Fruit fly (Drosophila melanogaster) whole organism, embryonic: ENCODE measurements around the gene Rbm13.

Source experiments
- Asciz ChIP-seq: fragments of 200-800 bp; sonication (Bioruptor generic); optimal IDR thresholded peaks from 2 replicates; lab custom pipeline; 2017; ENCODE audit warnings: missing biosample characterization, mild to moderate bottlenecking, missing genetic modification characterization, missing genetic modification reagents
- BtbVII ChIP-seq: fragments of 200-800 bp; sonication (Bioruptor generic); optimal IDR thresholded peaks from 3 replicates; lab custom pipeline; 2017; ENCODE audit warnings: missing biosample characterization, mild to moderate bottlenecking, missing genetic modification characterization
- CG10959 ChIP-seq: fragments of 200-800 bp; sonication (Bioruptor generic); IDR thresholded peaks from 2 replicates; pipeline ENCODE4 v1.3.6; 2022; ENCODE audit warnings: missing biosample characterization, missing genetic modification characterization
- CG11085 ChIP-seq: fragments of 200-800 bp; sonication (Bioruptor generic); IDR thresholded peaks from 2 replicates; pipeline ENCODE4 v1.3.6; 2022; ENCODE audit warnings: missing biosample characterization, missing genetic modification characterization
- CG11398 ChIP-seq: fragments of 200-800 bp; sonication (Bioruptor generic); optimal IDR thresholded peaks from 2 replicates; lab custom pipeline; 2016; ENCODE audit warnings: missing biosample characterization, missing genetic modification characterization
- CG12942 ChIP-seq: fragments of 200-800 bp; sonication (Bioruptor generic); optimal IDR thresholded peaks from 3 replicates; lab custom pipeline; 2016; ENCODE audit warnings: missing biosample characterization, missing genetic modification characterization
- CG13287 ChIP-seq: fragments of 200-800 bp; sonication (Bioruptor generic); IDR thresholded peaks from 2 replicates; pipeline ENCODE4 v1.3.6; 2022; ENCODE audit warnings: missing biosample characterization, missing genetic modification characterization; ENCODE audit not compliant: partially characterized antibody
- CG13894 ChIP-seq: fragments of 200-800 bp; sonication (Bioruptor generic); optimal IDR thresholded peaks from 3 replicates; lab custom pipeline; 2018; ENCODE audit warnings: missing biosample characterization, mild to moderate bottlenecking, missing genetic modification characterization, moderate library complexity
- CG17385 ChIP-seq: fragments of 200-800 bp; sonication (Bioruptor generic); optimal IDR thresholded peaks from 3 replicates; lab custom pipeline; 2018; ENCODE audit warnings: missing biosample characterization, mild to moderate bottlenecking, missing genetic modification characterization
- CG17912 ChIP-seq: fragments of 200-800 bp; sonication (Bioruptor generic); optimal IDR thresholded peaks from 2 replicates; lab custom pipeline; 2018; ENCODE audit warnings: missing biosample characterization, mild to moderate bottlenecking, missing genetic modification characterization
- CG18476 ChIP-seq: fragments of 200-800 bp; sonication (Bioruptor generic); optimal IDR thresholded peaks from 2 replicates; lab custom pipeline; 2016; ENCODE audit warnings: missing biosample characterization, mild to moderate bottlenecking, missing genetic modification characterization
- CG18619 ChIP-seq: fragments of 200-800 bp; sonication (Bioruptor generic); optimal IDR thresholded peaks from 3 replicates; lab custom pipeline; 2017; ENCODE audit warnings: missing biosample characterization, mild to moderate bottlenecking, missing genetic modification characterization
- CG2199 ChIP-seq: fragments of 200-800 bp; sonication (Bioruptor generic); IDR thresholded peaks from 3 replicates; pipeline ENCODE4 v1.3.6; 2022; ENCODE audit warnings: missing biosample characterization, missing genetic modification characterization
- CG3281 ChIP-seq: fragments of 200-800 bp; sonication (Bioruptor generic); optimal IDR thresholded peaks from 3 replicates; lab custom pipeline; 2017; ENCODE audit warnings: missing biosample characterization, mild to moderate bottlenecking, missing genetic modification characterization
- CG3407 ChIP-seq: fragments of 200-800 bp; sonication (Bioruptor generic); optimal IDR thresholded peaks from 2 replicates; lab custom pipeline; 2018; ENCODE audit warnings: missing biosample characterization, mild to moderate bottlenecking, missing genetic modification characterization
- CG3847 ChIP-seq: fragments of 200-800 bp; sonication (Bioruptor generic); IDR thresholded peaks from 2 replicates; pipeline ENCODE4 v1.3.6; 2022; ENCODE audit warnings: missing biosample characterization, missing genetic modification characterization
- CG4424 ChIP-seq: fragments of 200-800 bp; sonication (Bioruptor generic); optimal IDR thresholded peaks from 3 replicates; lab custom pipeline; 2016; ENCODE audit warnings: missing biosample characterization, missing genetic modification characterization
- CG4730 ChIP-seq: fragments of 200-800 bp; sonication (Bioruptor generic); IDR thresholded peaks from 2 replicates; pipeline ENCODE4 v1.3.6; 2022; ENCODE audit warnings: missing biosample characterization, missing genetic modification characterization
- CG6689 ChIP-seq: fragments of 200-800 bp; sonication (Bioruptor generic); IDR thresholded peaks from 2 replicates; pipeline ENCODE4 v1.3.6; 2022; ENCODE audit warnings: missing biosample characterization, missing genetic modification characterization
- CG7271 ChIP-seq: fragments of 200-800 bp; sonication (Bioruptor generic); optimal IDR thresholded peaks from 2 replicates; lab custom pipeline; 2018; ENCODE audit warnings: missing biosample characterization, mild to moderate bottlenecking, missing genetic modification characterization, moderate library complexity
- CG8089 ChIP-seq: fragments of 200-800 bp; sonication (Bioruptor generic); optimal IDR thresholded peaks from 3 replicates; lab custom pipeline; 2016; ENCODE audit warnings: missing biosample characterization, missing genetic modification characterization
- Dip2 ChIP-seq: fragments of 200-800 bp; sonication (Bioruptor generic); IDR thresholded peaks from 2 replicates; pipeline ENCODE4 v1.3.6; 2022; ENCODE audit warnings: missing biosample characterization, missing genetic modification characterization
- Dp ChIP-seq: fragments of 200-800 bp; sonication (Bioruptor generic); optimal IDR thresholded peaks from 2 replicates; lab custom pipeline; 2018; ENCODE audit warnings: missing biosample characterization, mild to moderate bottlenecking, missing genetic modification characterization, moderate library complexity
- GATAe ChIP-seq: fragments of 200-800 bp; sonication (Bioruptor generic); conservative IDR thresholded peaks from 2 replicates; pipeline ENCODE4 v1.3.6; 2022; ENCODE audit warnings: missing biosample characterization, missing genetic modification characterization
- Hr51 ChIP-seq, 2 experiments: fragments of 200-800 bp; sonication (Bioruptor generic); optimal IDR thresholded peaks; 2 replicates in 1 of 2; 3 replicates in 1 of 2; lab custom pipeline; 2016 to 2018; ENCODE audit warnings: missing biosample characterization in 2 of 2, missing genetic modification characterization in 2 of 2, mild to moderate bottlenecking in 1 of 2, moderate library complexity in 1 of 2
- Jarid2 ChIP-seq: fragments of 200-800 bp; sonication (Bioruptor generic); optimal IDR thresholded peaks from 3 replicates; lab custom pipeline; 2017; ENCODE audit warnings: mild to moderate bottlenecking, missing biosample characterization, missing genetic modification reagents, missing genetic modification characterization
- Lim3 ChIP-seq: fragments of 200-800 bp; sonication (Bioruptor generic); IDR thresholded peaks from 2 replicates; pipeline ENCODE4 v1.3.6; 2022; ENCODE audit warnings: missing biosample characterization, missing genetic modification characterization
- Optix ChIP-seq: fragments of 200-800 bp; sonication (Bioruptor generic); IDR thresholded peaks from 3 replicates; pipeline ENCODE4 v1.3.6; 2022; ENCODE audit warnings: missing biosample characterization, missing genetic modification characterization
- PHDP ChIP-seq: fragments of 200-800 bp; sonication (Bioruptor generic); optimal IDR thresholded peaks from 3 replicates; lab custom pipeline; 2018; ENCODE audit warnings: missing biosample characterization, mild to moderate bottlenecking, missing genetic modification characterization, moderate library complexity
- Pdp1 ChIP-seq, 2 experiments: fragments of 200-800 bp; sonication (Bioruptor generic); optimal IDR thresholded peaks; 3 replicates each; lab custom pipeline; 2016; ENCODE audit warnings: missing biosample characterization in 2 of 2, missing genetic modification characterization in 2 of 2, mild to moderate bottlenecking in 1 of 2, moderate library complexity in 1 of 2
- Poxn ChIP-seq: fragments of 200-800 bp; sonication (Bioruptor generic); IDR thresholded peaks from 2 replicates; pipeline ENCODE4 v1.3.6; 2022; ENCODE audit warnings: missing biosample characterization, missing genetic modification characterization
- Sox102F ChIP-seq: fragments of 200-800 bp; sonication (Bioruptor generic); optimal IDR thresholded peaks from 2 replicates; lab custom pipeline; 2018; ENCODE audit warnings: missing biosample characterization, mild to moderate bottlenecking, missing genetic modification characterization, moderate library complexity
- Spps ChIP-seq: fragments of 200-800 bp; sonication (Bioruptor generic); optimal IDR thresholded peaks from 2 replicates; lab custom pipeline; 2018; ENCODE audit warnings: missing biosample characterization, mild to moderate bottlenecking, missing genetic modification characterization
- crol ChIP-seq: fragments of 200-800 bp; sonication (Bioruptor generic); IDR thresholded peaks from 2 replicates; pipeline ENCODE4 v1.3.6; 2022; ENCODE audit warnings: missing biosample characterization, missing genetic modification characterization
- danr ChIP-seq: fragments of 200-800 bp; sonication (Bioruptor generic); IDR thresholded peaks from 2 replicates; pipeline ENCODE4 v1.3.6; 2022; ENCODE audit warnings: missing biosample characterization, missing genetic modification characterization
- gcm ChIP-seq: fragments of 200-800 bp; sonication (Bioruptor generic); optimal IDR thresholded peaks from 2 replicates; lab custom pipeline; 2019; ENCODE audit warnings: missing biosample characterization, mild to moderate bottlenecking, missing genetic modification characterization, moderate library complexity
- kah ChIP-seq: fragments of 200-800 bp; sonication (Bioruptor generic); optimal IDR thresholded peaks from 2 replicates; lab custom pipeline; 2018; ENCODE audit warnings: missing biosample characterization, mild to moderate bottlenecking, missing genetic modification characterization
- knrl ChIP-seq: fragments of 200-800 bp; sonication (Bioruptor generic); IDR thresholded peaks from 3 replicates; pipeline ENCODE4 v1.3.6; 2022; ENCODE audit warnings: missing biosample characterization, missing genetic modification characterization; ENCODE audit not compliant: partially characterized antibody
- lilli ChIP-seq: fragments of 200-800 bp; sonication (Bioruptor generic); optimal IDR thresholded peaks from 3 replicates; lab custom pipeline; 2016; ENCODE audit warnings: missing biosample characterization, missing genetic modification characterization
- mam ChIP-seq: fragments of 200-800 bp; sonication (Bioruptor generic); optimal IDR thresholded peaks from 3 replicates; lab custom pipeline; 2016; ENCODE audit warnings: missing biosample characterization, missing genetic modification characterization
- nmo ChIP-seq: fragments of 200-800 bp; sonication (Bioruptor generic); optimal IDR thresholded peaks from 2 replicates; lab custom pipeline; 2018; ENCODE audit warnings: missing biosample characterization, mild to moderate bottlenecking, missing genetic modification characterization, moderate library complexity
- onecut ChIP-seq: fragments of 200-800 bp; sonication (Bioruptor generic); IDR thresholded peaks from 2 replicates; pipeline ENCODE4 v1.3.6; 2022; ENCODE audit warnings: missing biosample characterization, missing genetic modification characterization
- otp ChIP-seq: fragments of 200-800 bp; sonication (Bioruptor generic); IDR thresholded peaks from 3 replicates; pipeline ENCODE4, ENCODE4 v1.3.6; 2022; ENCODE audit warnings: missing biosample characterization, missing genetic modification characterization
- pan ChIP-seq, 4 experiments: fragments of >200 bp in 3 of 4; fragments of 200-800 bp in 1 of 4; sonication (Bioruptor generic) in 1 of 4; optimal IDR thresholded peaks in 3 of 4; IDR thresholded peaks in 1 of 4; 2 replicates each; pipeline versions ENCODE4 v1.3.6 to Lab custom; 2017 to 2022; ENCODE audit warnings: missing biosample characterization in 2 of 4, missing genetic modification characterization in 2 of 4, mixed read lengths in 1 of 4
- pho ChIP-seq: fragments of 200-800 bp; sonication (Bioruptor generic); optimal IDR thresholded peaks from 2 replicates; lab custom pipeline; 2016; ENCODE audit warnings: missing biosample characterization, missing genetic modification characterization
- ranshi ChIP-seq: fragments of 200-800 bp; sonication (Bioruptor generic); IDR thresholded peaks from 2 replicates; pipeline ENCODE4 v1.3.6; 2022; ENCODE audit warnings: missing biosample characterization, missing genetic modification characterization
- sens ChIP-seq: fragments of 200-800 bp; sonication (Bioruptor generic); peaks from one replicate; lab custom pipeline; 2016; ENCODE audit warnings: missing biosample characterization, missing genetic modification characterization
- tap ChIP-seq: fragments of 200-800 bp; optimal IDR thresholded peaks from 3 replicates; lab custom pipeline; 2019; ENCODE audit warnings: missing biosample characterization, mild to moderate bottlenecking, missing genetic modification characterization, moderate library complexity
- tll ChIP-seq, 2 experiments: fragments of 200-800 bp in 1 of 2; fragments of >200 bp in 1 of 2; sonication (Bioruptor generic) in 1 of 2; optimal IDR thresholded peaks; 2 replicates each; lab custom pipeline; 2017 to 2019; ENCODE audit warnings: missing biosample characterization in 2 of 2, missing genetic modification characterization in 2 of 2, mild to moderate bottlenecking in 1 of 2, moderate library complexity in 1 of 2

Rbm13 gene

DNA sequence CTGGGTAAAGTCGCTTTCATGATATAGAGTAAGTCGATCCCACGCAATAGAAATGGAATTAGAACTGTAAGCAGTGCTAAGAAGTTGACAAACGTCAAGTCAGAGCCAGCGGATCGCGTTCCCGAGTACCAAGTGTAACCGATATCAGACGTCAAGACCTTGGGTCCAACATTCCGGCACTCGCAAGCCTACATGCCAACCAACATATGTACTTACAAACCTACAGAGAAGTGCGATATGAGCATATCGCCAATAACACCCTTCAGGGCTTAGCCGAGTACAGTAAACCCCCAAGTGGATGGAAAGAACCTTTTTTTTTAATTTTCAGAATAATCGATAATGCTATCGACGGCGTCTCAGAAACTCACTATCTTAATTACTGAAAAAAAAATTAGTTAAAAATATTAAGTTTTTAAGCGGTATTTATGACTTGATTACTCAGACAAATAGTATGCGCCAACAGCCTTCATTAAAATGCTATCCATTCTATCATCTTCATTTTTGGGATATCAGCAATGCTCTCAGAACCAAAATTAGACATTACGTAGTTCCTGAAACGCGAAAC, 9.0 kb upstream of the Rbm13 start (continued):
- TF ChIP-seq tll (GFP tag; optimal IDR thresholded peaks at IDR 0.05; lab: Kevin White, UChicago) = no peak
- no peak for TF ChIP-seq CG13287
- no peak for TF ChIP-seq kah (GFP tag; lab: Kevin White, UChicago)
- TF ChIP-seq CG3407 (GFP tag; lab: Kevin White, UChicago) = no peak
- no peak for TF ChIP-seq crol (GFP tag; lab: Robert Waterston, UW)
- peak; percentile 65 for TF ChIP-seq BtbVII (GFP tag; lab: Kevin White, UChicago)
- peak in 1 of 2 experiments; percentile 67 for TF ChIP-seq Hr51 (GFP tag; optimal IDR thresholded peaks at IDR 0.05; lab: Kevin White, UChicago)
- no peak for TF ChIP-seq Optix
- no peak for TF ChIP-seq CG8089 (GFP tag; lab: Kevin White, UChicago)
- peak; percentile 38 to 40 for TF ChIP-seq Pdp1 (GFP tag; optimal IDR thresholded peaks at IDR 0.05; lab: Kevin White, UChicago)
- peak; percentile 25; the same call in 1 of the 2 replicates for TF ChIP-seq onecut (GFP tag; lab: Robert Waterston, UW)
- TF ChIP-seq tap = peak; percentile 20
- TF ChIP-seq Poxn (GFP tag; lab: Robert Waterston, UW) = peak; percentile 26; the same call in 1 of the 2 replicates
- peak; percentile 6 for TF ChIP-seq CG18619 (GFP tag; lab: Kevin White, UChicago)
- TF ChIP-seq CG3281 (GFP tag; lab: Kevin White, UChicago) = peak; percentile 74
- peak; percentile 69; the same call in 1 of the 3 replicates for TF ChIP-seq otp
- TF ChIP-seq Jarid2 = no peak
- TF ChIP-seq Asciz (GFP tag; lab: Kevin White, UChicago) = peak; percentile 26
- TF ChIP-seq danr (GFP tag; lab: Robert Waterston, UW) = 0 out of 2 replicates have a peak, but pooled peaks have one; percentile 23
- peak; percentile 50 for TF ChIP-seq mam (GFP tag; lab: Kevin White, UChicago)
- peak; percentile 77 for TF ChIP-seq lilli
- no peak for TF ChIP-seq gcm (GFP tag; lab: Kevin White, UChicago)
- TF ChIP-seq sens = peak; percentile 88
- peak; percentile 65 for TF ChIP-seq CG6689 (GFP tag; lab: Robert Waterston, UW)
- 0 out of 2 replicates have a peak, but pooled peaks have one; percentile 18 for TF ChIP-seq Lim3 (GFP tag; lab: Robert Waterston, UW)
- TF ChIP-seq Dp (GFP tag; lab: Kevin White, UChicago) = no peak
- peak; percentile 43; the same call in 1 of the 2 replicates for TF ChIP-seq CG11085 (GFP tag; lab: Robert Waterston, UW)
- no peak for TF ChIP-seq pan (optimal IDR thresholded peaks at IDR 0.05; lab: Kevin White, UChicago)
- peak in 1 of 2 experiments; percentile 71 for TF ChIP-seq pan (GFP tag; optimal IDR thresholded peaks at IDR 0.05 in 1 of 2, IDR thresholded peaks at IDR 0.05 in 1 of 2)
- peak; percentile 58 for TF ChIP-seq pho (GFP tag; lab: Kevin White, UChicago)
- no peak for TF ChIP-seq CG2199 (GFP tag; lab: Robert Waterston, UW)
- TF ChIP-seq knrl (GFP tag; lab: Robert Waterston, UW) = no peak
- peak; percentile 62 for TF ChIP-seq ranshi
- peak; percentile 57 for TF ChIP-seq Sox102F
- TF ChIP-seq Dip2 = no peak
- peak; percentile 54 for TF ChIP-seq CG17385 (GFP tag; lab: Kevin White, UChicago)
- no peak for TF ChIP-seq CG10959 (GFP tag; lab: Robert Waterston, UW)
- peak; percentile 14 for TF ChIP-seq CG4424
- TF ChIP-seq PHDP = peak; percentile 72
- no peak for TF ChIP-seq CG17912 (GFP tag; lab: Kevin White, UChicago)
- TF ChIP-seq CG3847 (GFP tag; lab: Robert Waterston, UW) = peak; percentile 47
- peak; percentile 42 for TF ChIP-seq nmo (GFP tag; lab: Kevin White, UChicago)
- peak; percentile 35 for TF ChIP-seq CG18476 (GFP tag; lab: Kevin White, UChicago)
- peak; percentile 41 for TF ChIP-seq CG13894 (tag; lab: Kevin White, UChicago)
- no peak for TF ChIP-seq CG7271
- TF ChIP-seq GATAe (GFP tag; lab: Robert Waterston, UW) = peak; percentile 53
- no peak for TF ChIP-seq CG11398
- peak; percentile 29 for TF ChIP-seq CG12942 (GFP tag; lab: Kevin White, UChicago)
- TF ChIP-seq CG4730 (GFP tag; lab: Robert Waterston, UW) = peak; percentile 36; the same call in 1 of the 2 replicates
- no peak for TF ChIP-seq Spps (tag; lab: Kevin White, UChicago)
